Worm (Caenorhabditis elegans) whole organism, dauer: ENCODE measurements around the gene srv-30.
"Not testable (repeated sequence)": the region's sequence is repeated elsewhere in the genome, so short reads cannot be mapped to it uniquely, and the experiment has no call there.

Experiments
- unc-62 ChIP-seq: sonication (generic microtip); optimal IDR thresholded peaks from 2 replicates; lab custom pipeline; 2017; ENCODE audit warnings: missing biosample characterization, missing genetic modification reagents, missing genetic modification characterization

The srv-30 gene

ce11 chrIV:6259732-6260131 lies 9.5 kb downstream of the srv-30 start, which contains the start of gene nlp-16:
Gene nlp-16, minus strand, starts transcription at chrIV:6259832.
- TF ChIP-seq unc-62 (GFP tag; lab: Kevin White, UChicago), result no peak

ce11 chrIV:6258967-6259366 lies 10.3 kb downstream of the srv-30 start:
- no peak for TF ChIP-seq unc-62 (GFP tag; lab: Kevin White, UChicago)

ce11 chrIV:6254635-6255034 lies 14.6 kb downstream of the srv-30 start, which contains the start of gene T13A10.64:
Gene T13A10.64, plus strand, starts transcription at chrIV:6254935.
- no peak for TF ChIP-seq unc-62 (GFP tag; lab: Kevin White, UChicago)

ce11 chrIV:6253000-6253399 lies 16.2 kb downstream of the srv-30 start, which contains the start of gene T13A10.2:
Gene T13A10.2, plus strand, starts transcription at chrIV:6253300.
- not testable (repeated sequence) for TF ChIP-seq unc-62 (GFP tag; lab: Kevin White, UChicago)

ce11 chrIV:6249591-6249990 lies 19.7 kb downstream of the srv-30 start, which contains the start of gene F58F9.1:
Gene F58F9.1, plus strand, starts transcription at chrIV:6249841.
- TF ChIP-seq unc-62 (GFP tag; lab: Kevin White, UChicago), result no peak

ce11 chrIV:6248486-6248885 lies 20.8 kb downstream of the srv-30 start, which contains the start of gene acox-3:
Gene acox-3, minus strand, starts transcription at chrIV:6248492.
- no peak for TF ChIP-seq unc-62 (GFP tag; lab: Kevin White, UChicago)

- no peak for TF ChIP-seq unc-62 (GFP tag; lab: Kevin White, UChicago)
Observed at ce11 chrIV:6239993-6240392, 29.3 kb downstream of the srv-30 start, which contains the start of gene F58F9.9. Gene F58F9.9, plus strand, starts transcription at chrIV:6240293.

ce11 chrIV:6237508-6238227 lies 31.6 kb downstream of the srv-30 start, which contains the start of the genes F58F9.6 and F58F9.8:
Gene F58F9.6, minus strand, starts transcription at chrIV:6237608.
Gene F58F9.8, plus strand, starts transcription at chrIV:6238177.
- TF ChIP-seq unc-62 (GFP tag; lab: Kevin White, UChicago), result no peak

- no peak for TF ChIP-seq unc-62 (GFP tag; lab: Kevin White, UChicago)
Observed at ce11 chrIV:6232769-6233290, 36.4 kb downstream of the srv-30 start, which contains the start of gene F58F9.3. Gene F58F9.3, plus strand, starts transcription at chrIV:6233240.

- no peak for TF ChIP-seq unc-62 (GFP tag; lab: Kevin White, UChicago)
Observed at ce11 chrIV:6230560-6231073, 38.6 kb downstream of the srv-30 start, which contains the start of gene F58F9.4. Gene F58F9.4, plus strand, starts transcription at chrIV:6231023.

- no peak for TF ChIP-seq unc-62 (GFP tag; lab: Kevin White, UChicago)
Observed at ce11 chrIV:6227974-6228373, 41.3 kb downstream of the srv-30 start, which contains the start of gene C49A9.1. Gene C49A9.1, plus strand, starts transcription at chrIV:6228190.

ce11 chrIV:6225143-6225542 lies 44.1 kb downstream of the srv-30 start, which contains the start of gene C49A9.2:
Gene C49A9.2, plus strand, starts transcription at chrIV:6225443.
- no peak for TF ChIP-seq unc-62 (GFP tag; lab: Kevin White, UChicago)

ce11 chrIV:6221878-6222277 lies 47.4 kb downstream of the srv-30 start, which contains the start of gene C49A9.3:
Gene C49A9.3, plus strand, starts transcription at chrIV:6222089.
- no peak for TF ChIP-seq unc-62 (GFP tag; lab: Kevin White, UChicago)

ce11 chrIV:6219429-6219828 lies 49.8 kb downstream of the srv-30 start, which contains the start of gene C49A9.4:
Gene C49A9.4, plus strand, starts transcription at chrIV:6219693.
- TF ChIP-seq unc-62 (GFP tag; lab: Kevin White, UChicago), result no peak

- TF ChIP-seq unc-62 (GFP tag; lab: Kevin White, UChicago), result no peak
Observed at ce11 chrIV:6217503-6217902, 51.7 kb downstream of the srv-30 start.
